Fruit fly (Drosophila melanogaster): ENCODE measurements around the gene CG13385.

- no peak for TF ChIP-seq pan (optimal IDR thresholded peaks at IDR 0.05)
- peak; percentile 32 for TF ChIP-seq psq (GFP tag; optimal IDR thresholded peaks at IDR 0.05)
- peak; percentile 49 for TF ChIP-seq fru (GFP tag; optimal IDR thresholded peaks at IDR 0.05)
- TF ChIP-seq rgr (GFP tag; optimal IDR thresholded peaks at IDR 0.05) = peak; percentile 23
- TF ChIP-seq Mio (GFP tag; optimal IDR thresholded peaks at IDR 0.05) = no peak
- TF ChIP-seq OdsH (GFP tag; optimal IDR thresholded peaks at IDR 0.05) = peak; percentile 43
- TF ChIP-seq Abd-B (GFP tag; optimal IDR thresholded peaks at IDR 0.05) = no peak
- TF ChIP-seq Myc (optimal IDR thresholded peaks at IDR 0.05) = peak; percentile 59
- no peak for TF ChIP-seq woc (GFP tag; optimal IDR thresholded peaks at IDR 0.05)
- TF ChIP-seq brk (GFP tag; optimal IDR thresholded peaks at IDR 0.05) = no peak
- TF ChIP-seq CrebA (GFP tag; optimal IDR thresholded peaks at IDR 0.05; ENCODE audit: borderline replicate concordance) = no peak
- TF ChIP-seq dmrt93B (GFP tag; optimal IDR thresholded peaks at IDR 0.05) = no peak
- no peak for TF ChIP-seq Jra (GFP tag; optimal IDR thresholded peaks at IDR 0.05)
Observed at dm6 chr2L:8423460-8424089, 27.1 kb downstream of the CG13385 start.

Measured in whole organism, wandering third instar larva.